Fruit fly (Drosophila melanogaster) S2 (cell line): ENCODE results near the gene mus101.

Experiments used
- CG8478 ChIP-seq: fragments of >200 bp; optimal IDR thresholded peaks from 2 replicates; lab custom pipeline; 2018
- CTCF ChIP-seq, 2 experiments: fragments of >200 bp; optimal IDR thresholded peaks; 2 replicates each; lab custom pipeline; 2018

- TF ChIP-seq CG8478 (lab: Kevin White, UChicago): no peak
- no peak for TF ChIP-seq CTCF (optimal IDR thresholded peaks at IDR 0.05; lab: Kevin White, UChicago)
Observed at dm6 chrX:13677970-13678490, 44.0 kb upstream of the mus101 start.
